Worm (Caenorhabditis elegans) whole organism, mixed stage, embryonic: ENCODE data around the gene idpp-12.
"Not testable (repeated sequence)": the region's sequence is repeated elsewhere in the genome, so short reads cannot be mapped to it uniquely, and the experiment has no call there.

Experiments
- M03D4.4 ChIP-seq: sonication (generic microtip); optimal IDR thresholded peaks from 2 replicates; lab custom pipeline; 2017; ENCODE audit warnings: mild to moderate bottlenecking, missing genetic modification characterization, missing compliant biosample characterization
- blmp-1 ChIP-seq: fragments of 150-350 bp; optimal IDR thresholded peaks from 2 replicates; lab custom pipeline; 2014; ENCODE audit warnings: missing biosample characterization, missing genetic modification characterization
- ceh-39 ChIP-seq: fragments of 150-350 bp; optimal IDR thresholded peaks from 2 replicates; lab custom pipeline; 2014; ENCODE audit warnings: missing biosample characterization, missing genetic modification characterization
- ceh-43 ChIP-seq: fragments of 200-800 bp; sonication (Bioruptor generic); optimal IDR thresholded peaks from 2 replicates; lab custom pipeline; 2018; ENCODE audit warnings: mild to moderate bottlenecking, missing genetic modification characterization, moderate library complexity, missing compliant biosample characterization
- ceh-83 ChIP-seq: fragments of 200-800 bp; sonication (Bioruptor generic); optimal IDR thresholded peaks from 2 replicates; lab custom pipeline; 2018; ENCODE audit warnings: mild to moderate bottlenecking, missing genetic modification characterization, missing compliant biosample characterization
- ces-1 ChIP-seq: fragments of 150-350 bp; optimal IDR thresholded peaks from 2 replicates; lab custom pipeline; 2014; ENCODE audit warnings: missing biosample characterization, missing genetic modification reagents, missing genetic modification characterization
- drap-1 ChIP-seq: fragments of 200-800 bp; sonication (Bioruptor generic); optimal IDR thresholded peaks from 3 replicates; lab custom pipeline; 2018; ENCODE audit warnings: mild to moderate bottlenecking, missing genetic modification characterization, missing compliant biosample characterization
- elt-3 ChIP-seq: fragments of 150-350 bp; optimal IDR thresholded peaks from 2 replicates; lab custom pipeline; 2014; ENCODE audit warnings: missing biosample characterization, missing genetic modification characterization
- flh-1 ChIP-seq: fragments of 200-800 bp; sonication (Bioruptor generic); optimal IDR thresholded peaks from 2 replicates; lab custom pipeline; 2018; ENCODE audit warnings: mild to moderate bottlenecking, missing genetic modification characterization, moderate library complexity, missing compliant biosample characterization
- ham-2 ChIP-seq: fragments of 200-800 bp; sonication (Bioruptor generic); optimal IDR thresholded peaks from 2 replicates; lab custom pipeline; 2018; ENCODE audit warnings: mild to moderate bottlenecking, missing genetic modification characterization, missing compliant biosample characterization
- hlh-1 ChIP-seq: fragments of 150-350 bp; optimal IDR thresholded peaks from 2 replicates; lab custom pipeline; 2014; ENCODE audit warnings: missing biosample characterization, missing genetic modification reagents, missing genetic modification characterization
- lin-13 ChIP-seq: fragments of 150-350 bp; optimal IDR thresholded peaks from 2 replicates; lab custom pipeline; 2014; ENCODE audit warnings: missing biosample characterization, missing genetic modification characterization
- lin-32 ChIP-seq: fragments of 200-800 bp; sonication (Bioruptor generic); optimal IDR thresholded peaks from 2 replicates; lab custom pipeline; 2018; ENCODE audit warnings: mild to moderate bottlenecking, missing genetic modification characterization, missing compliant biosample characterization
- lsy-2 ChIP-seq: fragments of 150-350 bp; optimal IDR thresholded peaks from 2 replicates; lab custom pipeline; 2014; ENCODE audit warnings: missing biosample characterization, missing genetic modification characterization
- mab-5 ChIP-seq: fragments of 150-350 bp; optimal IDR thresholded peaks from 2 replicates; lab custom pipeline; 2014; ENCODE audit warnings: missing biosample characterization, missing genetic modification characterization
- mep-1 ChIP-seq: fragments of 150-350 bp; optimal IDR thresholded peaks from 2 replicates; lab custom pipeline; 2017; ENCODE audit warnings: missing biosample characterization, missing genetic modification reagents, missing genetic modification characterization, inconsistent platforms
- mls-2 ChIP-seq: sonication (generic microtip); optimal IDR thresholded peaks from 2 replicates; lab custom pipeline; 2016; ENCODE audit warnings: mild to moderate bottlenecking, missing genetic modification characterization, moderate library complexity, missing compliant biosample characterization
- nhr-12 ChIP-seq: fragments of 150-350 bp; optimal IDR thresholded peaks from 2 replicates; lab custom pipeline; 2014; ENCODE audit warnings: missing biosample characterization, missing genetic modification characterization
- nhr-2 ChIP-seq: fragments of 150-350 bp; optimal IDR thresholded peaks from 2 replicates; lab custom pipeline; 2014; ENCODE audit warnings: missing biosample characterization, missing genetic modification characterization
- nhr-237 ChIP-seq: fragments of 150-350 bp; optimal IDR thresholded peaks from 2 replicates; lab custom pipeline; 2014; ENCODE audit warnings: missing biosample characterization, missing genetic modification characterization
- nhr-28 ChIP-seq: fragments of 150-350 bp; optimal IDR thresholded peaks from 2 replicates; lab custom pipeline; 2014; ENCODE audit warnings: missing biosample characterization, missing genetic modification characterization
- nhr-76 ChIP-seq: sonication (generic microtip); optimal IDR thresholded peaks from 2 replicates; lab custom pipeline; 2017; ENCODE audit warnings: missing biosample characterization, missing genetic modification characterization
- pha-4 ChIP-seq: fragments of 150-350 bp; optimal IDR thresholded peaks from 2 replicates; lab custom pipeline; 2018; ENCODE audit warnings: missing biosample characterization, missing genetic modification reagents, missing genetic modification characterization
- snpc-4 ChIP-seq: fragments of 150-350 bp; optimal IDR thresholded peaks from 2 replicates; lab custom pipeline; 2014; ENCODE audit warnings: missing biosample characterization, missing genetic modification characterization
- sptf-1 ChIP-seq: sonication (generic microtip); optimal IDR thresholded peaks from 2 replicates; lab custom pipeline; 2017; ENCODE audit warnings: mild to moderate bottlenecking, missing genetic modification characterization, moderate library complexity, missing compliant biosample characterization
- tbx-8 ChIP-seq: fragments of 200-800 bp; sonication (Bioruptor generic); optimal IDR thresholded peaks from 2 replicates; lab custom pipeline; 2018; ENCODE audit warnings: mild to moderate bottlenecking, missing genetic modification characterization, moderate library complexity, missing compliant biosample characterization
- unc-62 ChIP-seq: fragments of 150-350 bp; optimal IDR thresholded peaks from 2 replicates; lab custom pipeline; 2014; ENCODE audit warnings: missing biosample characterization, missing genetic modification reagents, missing genetic modification characterization
- zip-8 ChIP-seq: fragments of 150-350 bp; optimal IDR thresholded peaks from 2 replicates; lab custom pipeline; 2014; ENCODE audit warnings: missing biosample characterization, missing genetic modification characterization

The idpp-12 gene

ce11 chrIV:3296578-3297549 is 6.9 kb upstream of the idpp-12 start:
- TF ChIP-seq drap-1 (GFP tag; lab: Kevin White, UChicago) (no peak), nhr-12 (tag; lab: Kevin White, UChicago) (no peak), tbx-8 (GFP tag; lab: Kevin White, UChicago) (no peak), M03D4.4 (tag; lab: Kevin White, UChicago) (no peak), ham-2 (GFP tag; lab: Kevin White, UChicago) (no peak), ces-1 (no peak), mep-1 (no peak), sptf-1 (tag; lab: Kevin White, UChicago) (no peak), pha-4 (tag; lab: Kevin White, UChicago) (no peak), flh-1 (no peak), lin-32 (GFP tag; lab: Kevin White, UChicago) (no peak), nhr-237 (tag; lab: Kevin White, UChicago) (no peak), unc-62 (GFP tag; lab: Kevin White, UChicago) (no peak), nhr-28 (no peak), lsy-2 (tag; lab: Kevin White, UChicago) (no peak), ceh-39 (tag; lab: Kevin White, UChicago) (no peak), lin-13 (tag; lab: Kevin White, UChicago) (no peak), snpc-4 (tag; lab: Kevin White, UChicago) (no peak)

DNA sequence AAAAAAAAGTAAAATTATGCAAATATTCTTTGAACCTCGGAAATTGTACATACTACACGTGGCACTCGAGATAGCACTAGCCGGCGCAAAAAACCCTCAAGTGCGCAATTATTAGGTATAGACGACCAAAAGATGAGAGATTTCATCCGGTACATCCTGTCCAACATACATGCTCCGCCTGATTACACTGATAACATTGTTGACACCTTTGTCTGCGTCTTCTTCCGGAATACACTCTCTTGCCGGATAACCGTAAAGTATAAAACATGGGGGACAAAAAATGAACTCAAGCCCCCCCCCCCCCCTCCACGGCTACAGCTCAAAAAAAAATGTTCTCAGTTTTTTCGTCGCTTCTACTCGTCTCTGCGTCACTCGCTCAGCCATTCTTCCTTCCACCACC is 5.5 kb upstream of the idpp-12 start, which contains the start of gene W08E12.6:
TSS of gene W08E12.6 (plus strand) at position 301 of the 400 bp plus-strand sequence.
- no peak for TF ChIP-seq nhr-237 (tag; lab: Kevin White, UChicago)
- no peak for TF ChIP-seq zip-8 (tag; lab: Kevin White, UChicago)
- no peak for TF ChIP-seq lin-32 (GFP tag; lab: Kevin White, UChicago)
- no peak for TF ChIP-seq pha-4 (tag; lab: Kevin White, UChicago)
- TF ChIP-seq unc-62 (GFP tag; lab: Kevin White, UChicago), result no peak
- no peak for TF ChIP-seq nhr-76
- no peak for TF ChIP-seq nhr-12 (tag; lab: Kevin White, UChicago)
- TF ChIP-seq flh-1, result no peak
- TF ChIP-seq blmp-1, result no peak
- TF ChIP-seq ceh-43 (GFP tag; lab: Kevin White, UChicago), result no peak
- no peak for TF ChIP-seq mls-2 (tag; lab: Kevin White, UChicago)
- no peak for TF ChIP-seq mep-1
- no peak for TF ChIP-seq snpc-4 (tag; lab: Kevin White, UChicago)
- TF ChIP-seq mab-5 (tag; lab: Kevin White, UChicago), result no peak
- TF ChIP-seq ceh-39 (tag; lab: Kevin White, UChicago), result no peak
- no peak for TF ChIP-seq lsy-2 (tag; lab: Kevin White, UChicago)

- TF ChIP-seq hlh-1 (tag; lab: Kevin White, UChicago) (no peak), ceh-83 (GFP tag; lab: Kevin White, UChicago) (peak; percentile 46), pha-4 (tag; lab: Kevin White, UChicago) (no peak), mab-5 (tag; lab: Kevin White, UChicago) (no peak)
Measured at ce11 chrIV:3299229-3299628, 4.6 kb upstream of the idpp-12 start.

DNA sequence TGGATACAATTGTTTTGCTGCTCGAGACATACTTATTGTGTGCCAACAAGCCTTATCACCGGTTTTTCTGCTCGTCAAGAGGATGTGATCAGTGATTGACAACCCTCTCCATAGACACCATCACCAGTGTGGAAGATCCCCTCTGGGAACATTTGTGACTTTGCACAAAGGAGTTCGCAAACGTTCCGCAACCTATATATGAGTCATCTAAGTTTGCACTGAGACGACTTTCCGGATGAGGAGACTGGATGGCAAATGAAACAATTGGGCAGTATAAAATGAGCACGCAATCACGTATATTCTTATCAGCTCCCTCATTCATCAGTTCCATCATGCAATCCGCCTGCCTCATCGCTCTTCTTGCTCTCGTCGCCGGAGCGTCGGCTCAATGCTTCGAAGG is 3.3 kb upstream of the idpp-12 start, which contains the start of gene W08E12.5:
TSS of gene W08E12.5 (plus strand) at position 301 of the 400 bp plus-strand sequence.
- TF ChIP-seq ceh-43 (GFP tag; lab: Kevin White, UChicago) (no peak), zip-8 (tag; lab: Kevin White, UChicago) (no peak), mab-5 (tag; lab: Kevin White, UChicago) (no peak), nhr-237 (tag; lab: Kevin White, UChicago) (no peak), pha-4 (tag; lab: Kevin White, UChicago) (no peak), M03D4.4 (tag; lab: Kevin White, UChicago) (no peak), lsy-2 (tag; lab: Kevin White, UChicago) (no peak), snpc-4 (tag; lab: Kevin White, UChicago) (no peak), nhr-2 (no peak), elt-3 (tag; lab: Kevin White, UChicago) (no peak), lin-13 (tag; lab: Kevin White, UChicago) (no peak)
- TF ChIP-seq, all 35 proteins: peak for 0

DNA sequence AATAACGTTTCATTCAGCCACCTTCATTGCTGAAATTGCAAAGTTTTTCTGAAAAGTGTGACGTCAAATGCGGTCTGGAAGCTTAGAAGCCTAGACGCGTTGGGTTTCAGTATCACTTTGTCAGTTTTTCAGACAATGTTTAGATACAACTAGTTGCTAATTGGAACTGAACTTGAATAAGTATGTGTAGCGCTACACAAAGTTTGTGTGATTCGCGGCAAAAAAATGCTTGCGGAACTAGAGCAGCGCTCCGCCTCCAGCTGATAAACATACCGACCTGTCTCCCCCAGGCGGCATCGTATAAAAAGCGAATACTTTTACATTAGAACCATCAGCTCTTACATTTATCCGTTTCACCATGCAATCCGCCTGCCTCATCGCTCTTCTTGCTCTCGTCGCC is 1.7 kb upstream of the idpp-12 start, which contains the start of gene W08E12.4:
TSS of gene W08E12.4 (plus strand) at position 301 of the 400 bp plus-strand sequence.
- not testable (repeated sequence) for TF ChIP-seq nhr-237 (tag; lab: Kevin White, UChicago); flh-1; ces-1
